Fruit fly (Drosophila melanogaster) whole organism, wandering third instar larva: Measurements from ENCODE around the gene RpS21.

Source experiments
- Abd-B ChIP-seq: fragments of >200 bp; optimal IDR thresholded peaks from 2 replicates; lab custom pipeline; 2017; ENCODE audit warnings: missing biosample characterization, missing genetic modification characterization
- CG32264 ChIP-seq: fragments of 200-800 bp; sonication (Bioruptor generic); optimal IDR thresholded peaks from 2 replicates; lab custom pipeline; 2016; ENCODE audit warnings: missing biosample characterization, missing genetic modification characterization
- CG9705 ChIP-seq: fragments of 200-800 bp; sonication (Bioruptor generic); optimal IDR thresholded peaks from 2 replicates; lab custom pipeline; 2018; ENCODE audit warnings: missing biosample characterization, mild to moderate bottlenecking, missing genetic modification characterization
- CrebA ChIP-seq: fragments of 200-800 bp; sonication (Bioruptor generic); optimal IDR thresholded peaks from 2 replicates; lab custom pipeline; 2016; ENCODE audit warnings: missing biosample characterization, mild to moderate bottlenecking, missing genetic modification characterization, borderline replicate concordance
- Dfd ChIP-seq: fragments of >200 bp; optimal IDR thresholded peaks from 2 replicates; lab custom pipeline; 2017; ENCODE audit warnings: missing biosample characterization, missing genetic modification characterization
- Dif ChIP-seq: fragments of 200-275, 200-300 bp; sonication (Bioruptor generic); optimal IDR thresholded peaks from 2 replicates; lab custom pipeline; 2018; ENCODE audit warnings: missing biosample characterization, missing genetic modification characterization; ENCODE audit not compliant: partially characterized antibody
- GATAd ChIP-seq: sonication (Bioruptor generic); optimal IDR thresholded peaks from 2 replicates; lab custom pipeline; 2016; ENCODE audit warnings: missing biosample characterization, missing genetic modification characterization
- HLH106 ChIP-seq: fragments of 200-800 bp; optimal IDR thresholded peaks from 3 replicates; lab custom pipeline; 2019; ENCODE audit warnings: missing biosample characterization, mild to moderate bottlenecking, missing genetic modification characterization, moderate library complexity
- Hnf4 ChIP-seq: fragments of 200-800 bp; sonication (Bioruptor generic); optimal IDR thresholded peaks from 2 replicates; lab custom pipeline; 2016; ENCODE audit warnings: missing biosample characterization, mild to moderate bottlenecking, missing genetic modification characterization
- Hr78 ChIP-seq: fragments of >200 bp; optimal IDR thresholded peaks from 2 replicates; lab custom pipeline; 2017; ENCODE audit warnings: missing biosample characterization, missing genetic modification characterization
- Hr83 ChIP-seq: fragments of 200-300 bp; sonication (Bioruptor generic); optimal IDR thresholded peaks from 2 replicates; lab custom pipeline; 2016; ENCODE audit warnings: missing biosample characterization, mild to moderate bottlenecking, missing genetic modification characterization, moderate library complexity; ENCODE audit not compliant: poor library complexity, severe bottlenecking
- Jra ChIP-seq: sonication (Bioruptor generic); optimal IDR thresholded peaks from 2 replicates; lab custom pipeline; 2016; ENCODE audit warnings: missing biosample characterization, missing genetic modification characterization
- Mio ChIP-seq: sonication (Bioruptor generic); optimal IDR thresholded peaks from 2 replicates; lab custom pipeline; 2016; ENCODE audit warnings: missing biosample characterization, missing genetic modification characterization
- Myc ChIP-seq: fragments of >200 bp; optimal IDR thresholded peaks from 2 replicates; lab custom pipeline; 2017
- N ChIP-seq: fragments of >200 bp; optimal IDR thresholded peaks from 2 replicates; lab custom pipeline; 2018; ENCODE audit warnings: missing biosample characterization, missing external identifiers, missing genetic modification characterization
- OdsH ChIP-seq: fragments of 200-800 bp; sonication (Bioruptor generic); optimal IDR thresholded peaks from 2 replicates; lab custom pipeline; 2016; ENCODE audit warnings: missing biosample characterization, mild to moderate bottlenecking, missing genetic modification characterization
- Rel ChIP-seq, 2 experiments: fragments of 200-800 bp; sonication (Bioruptor generic) in 1 of 2; optimal IDR thresholded peaks; 2 replicates in 1 of 2; 3 replicates in 1 of 2; lab custom pipeline; 2016 to 2019; ENCODE audit warnings: mild to moderate bottlenecking in 2 of 2, missing biosample characterization in 2 of 2, missing genetic modification characterization in 2 of 2, moderate library complexity in 1 of 2
- Sp1 ChIP-seq: fragments of 200-800 bp; sonication (Bioruptor generic); optimal IDR thresholded peaks from 3 replicates; lab custom pipeline; 2019; ENCODE audit warnings: missing biosample characterization, mild to moderate bottlenecking, missing genetic modification characterization, moderate library complexity
- Vsx2 ChIP-seq: fragments of 200-300, 225-300 bp; sonication (Bioruptor generic); optimal IDR thresholded peaks from 2 replicates; lab custom pipeline; 2018; ENCODE audit warnings: missing biosample characterization, missing genetic modification characterization; ENCODE audit not compliant: partially characterized antibody
- br ChIP-seq: fragments of 200-800 bp; sonication (Bioruptor generic); optimal IDR thresholded peaks from 2 replicates; lab custom pipeline; 2016; ENCODE audit warnings: missing biosample characterization, missing genetic modification characterization
- brk ChIP-seq: fragments of 200-800 bp; sonication (Bioruptor generic); optimal IDR thresholded peaks from 2 replicates; lab custom pipeline; 2016; ENCODE audit warnings: missing biosample characterization, mild to moderate bottlenecking, missing genetic modification characterization
- dl ChIP-seq, 2 experiments: fragments of 175-275, 200-275 bp in 1 of 2; fragments of 200-275 bp in 1 of 2; sonication (Bioruptor generic); optimal IDR thresholded peaks; lab custom pipeline; 2018; ENCODE audit warnings: mild to moderate bottlenecking in 2 of 2, missing biosample characterization in 2 of 2, missing genetic modification characterization in 2 of 2, moderate library complexity in 2 of 2; ENCODE audit not compliant: partially characterized antibody in 2 of 2, insufficient read depth in 1 of 2
- dmrt93B ChIP-seq: fragments of 200-800 bp; sonication (Bioruptor generic); optimal IDR thresholded peaks from 2 replicates; lab custom pipeline; 2018; ENCODE audit warnings: missing biosample characterization, mild to moderate bottlenecking, missing genetic modification characterization
- dsf ChIP-seq: sonication (Bioruptor generic); optimal IDR thresholded peaks from 2 replicates; lab custom pipeline; 2016; ENCODE audit warnings: missing biosample characterization, missing genetic modification characterization, borderline replicate concordance
- ey ChIP-seq: fragments of 200-800 bp; sonication (Bioruptor generic); optimal IDR thresholded peaks from 2 replicates; lab custom pipeline; 2016; ENCODE audit warnings: missing biosample characterization, missing genetic modification characterization
- foxo ChIP-seq, 2 experiments: fragments of 200-800 bp; sonication (Bioruptor generic); optimal IDR thresholded peaks; 2 replicates in 1 of 2; 3 replicates in 1 of 2; lab custom pipeline; 2016 to 2017; ENCODE audit warnings: missing biosample characterization in 2 of 2, missing genetic modification characterization in 2 of 2
- fru ChIP-seq: fragments of 200-800 bp; sonication (Bioruptor generic); optimal IDR thresholded peaks from 3 replicates; lab custom pipeline; 2016; ENCODE audit warnings: missing biosample characterization, mild to moderate bottlenecking, missing genetic modification characterization
- h ChIP-seq: fragments of 200-800 bp; sonication (Bioruptor generic); optimal IDR thresholded peaks from 3 replicates; lab custom pipeline; 2016; ENCODE audit warnings: missing biosample characterization, mild to moderate bottlenecking, missing genetic modification characterization
- jim ChIP-seq: fragments of 175-275, 200-325 bp; sonication (Bioruptor generic); optimal IDR thresholded peaks from 2 replicates; lab custom pipeline; 2016; ENCODE audit warnings: missing biosample characterization, mild to moderate bottlenecking, missing genetic modification characterization
- lola ChIP-seq: fragments of >200 bp; optimal IDR thresholded peaks from 2 replicates; lab custom pipeline; 2017; ENCODE audit warnings: missing biosample characterization, missing genetic modification characterization
- pan ChIP-seq: fragments of >200 bp; optimal IDR thresholded peaks from 2 replicates; lab custom pipeline; 2017
- psq ChIP-seq: fragments of 200-800 bp; sonication (Bioruptor generic); optimal IDR thresholded peaks from 3 replicates; lab custom pipeline; 2017; ENCODE audit warnings: missing biosample characterization, mild to moderate bottlenecking, missing genetic modification characterization, moderate library complexity
- rgr ChIP-seq: fragments of 200-800 bp; sonication (Bioruptor generic); optimal IDR thresholded peaks from 3 replicates; lab custom pipeline; 2016; ENCODE audit warnings: missing biosample characterization, mild to moderate bottlenecking, missing genetic modification characterization
- sage ChIP-seq: fragments of 200-800 bp; sonication (Bioruptor generic); optimal IDR thresholded peaks from 2 replicates; lab custom pipeline; 2016; ENCODE audit warnings: missing biosample characterization, mild to moderate bottlenecking, missing genetic modification characterization
- sv ChIP-seq: fragments of 200-800 bp; sonication (Bioruptor generic); optimal IDR thresholded peaks from 3 replicates; lab custom pipeline; 2016; ENCODE audit warnings: missing biosample characterization, missing genetic modification characterization
- tai ChIP-seq: sonication (Bioruptor generic); optimal IDR thresholded peaks from 2 replicates; lab custom pipeline; 2016; ENCODE audit warnings: missing biosample characterization, missing genetic modification characterization
- usp ChIP-seq: fragments of >200 bp; optimal IDR thresholded peaks from 2 replicates; lab custom pipeline; 2017; ENCODE audit warnings: missing biosample characterization, missing genetic modification characterization
- woc ChIP-seq: sonication (Bioruptor generic); optimal IDR thresholded peaks from 2 replicates; lab custom pipeline; 2016; ENCODE audit warnings: missing biosample characterization, mild to moderate bottlenecking, missing genetic modification characterization

RpS21 gene

DNA sequence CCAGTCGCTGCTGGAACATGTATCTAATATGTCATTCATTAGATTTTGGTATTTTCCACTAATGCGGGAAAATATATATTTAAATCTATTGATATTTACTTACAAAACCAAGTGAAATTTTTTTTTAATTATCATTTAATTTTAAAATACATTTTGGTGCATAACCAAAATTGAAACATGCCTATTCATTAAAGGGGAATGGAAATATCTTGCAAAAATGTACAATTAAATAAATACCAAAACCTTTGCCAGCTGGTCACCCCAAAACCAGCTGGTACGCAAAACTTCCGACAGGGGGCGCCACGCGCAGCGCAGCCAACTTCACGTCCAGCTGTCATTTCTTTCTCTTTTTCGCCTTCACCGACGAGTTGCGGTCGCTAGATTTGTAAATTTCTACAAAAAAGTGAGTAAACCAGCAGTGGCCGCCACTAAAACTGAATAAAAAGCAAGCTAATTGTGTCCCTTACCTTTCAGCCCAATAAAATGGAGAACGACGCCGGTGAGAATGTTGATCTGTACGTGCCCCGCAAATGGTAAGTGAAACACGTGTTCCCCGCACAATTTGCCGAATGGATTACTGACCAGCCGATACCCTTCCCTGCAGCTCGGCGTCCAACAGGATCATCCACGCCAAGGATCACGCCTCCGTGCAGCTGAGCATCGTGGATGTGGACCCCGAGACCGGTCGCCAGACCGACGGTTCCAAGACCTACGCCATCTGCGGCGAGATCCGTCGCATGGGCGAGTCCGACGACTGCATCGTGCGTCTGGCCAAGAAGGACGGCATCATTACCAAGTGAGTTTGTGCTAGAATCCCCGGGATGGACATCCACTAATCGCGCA, at the start of gene RpS21, which contains the start of gene CG3104:
RpS21 (plus strand) TSS at position 298 of the 843 bp plus-strand sequence.
CG3104 (minus strand) TSS at position 6 of the 843 bp plus-strand sequence.
- TF ChIP-seq Dfd (GFP tag; lab: Kevin White, UChicago) (no peak), Dif (GFP tag; lab: Kevin White, UChicago) (no peak), psq (GFP tag; lab: Kevin White, UChicago) (peak; percentile 69), dmrt93B (peak; percentile 89), jim (peak; percentile 25), sv (GFP tag; lab: Kevin White, UChicago) (peak; percentile 70), CG9705 (GFP tag; lab: Kevin White, UChicago) (peak; percentile 88), Rel (GFP tag; optimal IDR thresholded peaks at IDR 0.05; lab: Kevin White, UChicago) (no peak), Rel (tag; optimal IDR thresholded peaks at IDR 0.05; lab: Kevin White, UChicago) (peak; percentile 53), Sp1 (GFP tag; lab: Kevin White, UChicago) (peak; percentile 84), br (peak; percentile 81), N (GFP tag; lab: Kevin White, UChicago) (no peak), CrebA (GFP tag; lab: Kevin White, UChicago) (peak; percentile 4), usp (GFP tag; lab: Kevin White, UChicago) (no peak), brk (peak; percentile 4), GATAd (peak; percentile 51), fru (peak; percentile 75), Hr83 (GFP tag; lab: Kevin White, UChicago) (peak; percentile 87), Hr78 (no peak), dsf (GFP tag; lab: Kevin White, UChicago) (no peak), rgr (peak; percentile 91), foxo (GFP tag; optimal IDR thresholded peaks at IDR 0.05; lab: Kevin White, UChicago) (peak in 1 of 2 experiments; percentile 81), pan (lab: Kevin White, UChicago) (no peak), woc (peak; percentile 59), Hnf4 (GFP tag; lab: Kevin White, UChicago) (peak; percentile 83), HLH106 (tag; lab: Kevin White, UChicago) (peak; percentile 82), tai (GFP tag; lab: Kevin White, UChicago) (peak; percentile 38), Abd-B (GFP tag; lab: Kevin White, UChicago) (no peak), OdsH (GFP tag; lab: Kevin White, UChicago) (peak; percentile 73), Myc (peak; percentile 78), dl (GFP tag; optimal IDR thresholded peaks at IDR 0.05; lab: Kevin White, UChicago; ENCODE audit: insufficient read depth in 1 of 2, partially characterized antibody in 2 of 2) (no peak), Jra (GFP tag; lab: Kevin White, UChicago) (peak; percentile 29), ey (GFP tag; lab: Kevin White, UChicago) (peak; percentile 73), sage (GFP tag; lab: Kevin White, UChicago) (peak; percentile 52), lola (GFP tag; lab: Kevin White, UChicago) (no peak), Vsx2 (GFP tag; lab: Kevin White, UChicago) (no peak), CG32264 (GFP tag; lab: Kevin White, UChicago) (no peak), h (GFP tag; lab: Kevin White, UChicago) (peak; percentile 84), Mio (GFP tag; lab: Kevin White, UChicago) (peak; percentile 77)

DNA sequence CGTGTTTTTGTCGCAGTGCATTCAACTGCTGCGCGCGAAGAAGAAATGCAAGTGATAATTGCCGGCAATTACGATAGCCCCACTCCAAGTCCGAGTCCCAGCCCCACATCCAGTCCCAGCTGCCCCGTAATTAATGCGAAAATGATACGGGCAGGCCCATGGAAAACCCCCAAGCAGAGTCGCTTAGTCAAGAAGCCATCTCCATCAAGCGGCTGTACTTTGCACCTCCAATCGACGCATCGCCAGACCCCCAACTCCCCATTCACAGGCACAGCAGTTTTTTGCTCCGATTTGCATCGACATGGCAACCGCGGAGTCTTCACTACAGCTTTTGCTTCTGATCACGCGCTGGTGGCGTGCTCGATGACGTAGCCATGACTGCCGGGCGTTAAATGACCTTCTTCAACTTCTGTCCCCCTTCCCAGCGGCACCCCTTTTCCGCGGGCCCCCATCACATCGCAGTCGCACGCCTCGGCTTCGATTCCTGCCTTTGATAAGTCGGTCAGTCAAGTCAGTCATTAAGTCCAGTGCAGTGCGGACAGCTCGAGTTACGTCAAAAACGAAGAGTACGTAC, 49.6 kb upstream of the RpS21 start:
- TF ChIP-seq Rel (GFP tag; optimal IDR thresholded peaks at IDR 0.05; lab: Kevin White, UChicago), result no peak
- TF ChIP-seq Rel (tag; optimal IDR thresholded peaks at IDR 0.05; lab: Kevin White, UChicago), result peak; percentile 86
- TF ChIP-seq h (GFP tag; lab: Kevin White, UChicago), result no peak
- peak; percentile 77 for TF ChIP-seq Hnf4 (GFP tag; lab: Kevin White, UChicago)
